Fruit fly (Drosophila melanogaster) whole organism, pupa: ENCODE results near the gene CG10338.

Experiments used
- CG10348 ChIP-seq: fragments of 200-800 bp; sonication (Bioruptor generic); IDR thresholded peaks from 2 replicates; pipeline ENCODE4 v1.3.6; 2022; ENCODE audit warnings: missing biosample characterization, missing genetic modification characterization
- CG13204 ChIP-seq: fragments of 200-800 bp; sonication (Bioruptor generic); optimal IDR thresholded peaks from 2 replicates; lab custom pipeline; 2018; ENCODE audit warnings: missing biosample characterization, mild to moderate bottlenecking, missing genetic modification characterization, moderate library complexity
- CG14655 ChIP-seq: fragments of 200-800 bp; sonication (Bioruptor generic); optimal IDR thresholded peaks from 3 replicates; lab custom pipeline; 2017; ENCODE audit warnings: mild to moderate bottlenecking, missing biosample characterization, missing genetic modification reagents, missing genetic modification characterization
- CG15710 ChIP-seq: fragments of 200-800 bp; sonication (Bioruptor generic); optimal IDR thresholded peaks from 2 replicates; lab custom pipeline; 2018; ENCODE audit warnings: missing biosample characterization, mild to moderate bottlenecking, missing genetic modification characterization, moderate library complexity
- CG17806 ChIP-seq: fragments of 200-800 bp; sonication (Bioruptor generic); optimal IDR thresholded peaks from 2 replicates; lab custom pipeline; 2018; ENCODE audit warnings: missing biosample characterization, mild to moderate bottlenecking, missing genetic modification characterization, moderate library complexity
- CG32121 ChIP-seq: fragments of 200-800 bp; sonication (Bioruptor generic); IDR thresholded peaks from 2 replicates; pipeline ENCODE4 v1.3.6; 2022; ENCODE audit warnings: missing biosample characterization, missing genetic modification characterization
- CG4496 ChIP-seq: fragments of 200-800 bp; sonication (Bioruptor generic); IDR thresholded peaks from 3 replicates; pipeline ENCODE4 v1.3.6; 2022; ENCODE audit warnings: missing biosample characterization, missing genetic modification characterization
- CG8159 ChIP-seq: fragments of 200-800 bp; sonication (Bioruptor generic); optimal IDR thresholded peaks from 3 replicates; lab custom pipeline; 2018; ENCODE audit warnings: missing biosample characterization, mild to moderate bottlenecking, missing genetic modification characterization, moderate library complexity
- CG8301 ChIP-seq: fragments of 200-800 bp; sonication (Bioruptor generic); optimal IDR thresholded peaks from 2 replicates; lab custom pipeline; 2018; ENCODE audit warnings: missing biosample characterization, mild to moderate bottlenecking, missing genetic modification characterization
- CG9948 ChIP-seq: fragments of 200-800 bp; sonication (Bioruptor generic); optimal IDR thresholded peaks from 2 replicates; lab custom pipeline; 2018; ENCODE audit warnings: missing biosample characterization, mild to moderate bottlenecking, missing genetic modification characterization, moderate library complexity
- EcR ChIP-seq: fragments of 200-800 bp; sonication (Bioruptor generic); optimal IDR thresholded peaks from 3 replicates; lab custom pipeline; 2019; ENCODE audit warnings: missing biosample characterization, missing genetic modification characterization, mild to moderate bottlenecking, moderate library complexity, missing genetic modification reagents
- Pif1A ChIP-seq: fragments of 200-800 bp; sonication (Bioruptor generic); optimal IDR thresholded peaks from 3 replicates; lab custom pipeline; 2016; ENCODE audit warnings: missing biosample characterization, missing genetic modification characterization

dm6 chr2L:18652663-18653327 lies 42.7 kb upstream of the CG10338 start, which contains the start of gene Cyp310a1:
- TF ChIP-seq CG8301 (tag; lab: Kevin White, UChicago) (no peak), CG32121 (GFP tag; lab: Robert Waterston, UW) (no peak), EcR (no peak), CG9948 (tag; lab: Kevin White, UChicago) (no peak), CG4496 (GFP tag; lab: Robert Waterston, UW) (no peak), CG15710 (no peak), CG14655 (GFP tag; lab: Kevin White, UChicago) (no peak), Pif1A (no peak), CG8159 (tag; lab: Kevin White, UChicago) (no peak), CG10348 (GFP tag; lab: Robert Waterston, UW) (no peak), CG13204 (GFP tag; lab: Kevin White, UChicago) (no peak), CG17806 (no peak)
